Worm (Caenorhabditis elegans): ENCODE data around the gene ZC239.21.
A peak's percentile ranks its signal among the peaks of the same experiment; 100 is the strongest.
"Not testable (repeated sequence)": the region's sequence is repeated elsewhere in the genome, so short reads cannot be mapped to it uniquely, and the experiment has no call there.

The ZC239.21 gene

DNA sequence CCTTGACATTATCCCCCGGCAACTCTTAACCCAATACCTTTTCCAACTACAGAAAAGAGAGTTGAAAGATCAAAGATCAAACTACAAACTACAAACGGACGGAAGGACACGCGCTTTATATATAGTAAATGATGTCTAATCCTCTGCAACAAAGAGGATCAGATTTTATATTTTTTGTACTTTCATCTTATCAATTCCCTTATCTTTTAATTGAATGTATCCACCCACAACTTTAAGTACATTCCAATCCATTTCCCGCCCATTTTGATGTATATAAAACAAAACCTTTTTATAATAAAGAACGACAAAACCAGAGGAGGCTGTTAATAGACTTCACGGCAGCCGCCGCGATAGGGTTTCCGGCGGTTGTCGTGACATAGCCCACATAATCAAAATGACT lies 29.1 kb upstream of the ZC239.21 start, which contains the start of gene sri-40:
Gene sri-40, plus strand, starts transcription at position 301 of the 400 bp plus-strand sequence.
- TF ChIP-seq B0035.1 (tag; optimal IDR thresholded peaks at IDR 0.05); nfya-1 (tag; optimal IDR thresholded peaks at IDR 0.05; ENCODE audit: borderline replicate concordance, insufficient read depth); F37B4.10 (GFP tag; IDR thresholded peaks at IDR 0.05): not testable (repeated sequence)

DNA sequence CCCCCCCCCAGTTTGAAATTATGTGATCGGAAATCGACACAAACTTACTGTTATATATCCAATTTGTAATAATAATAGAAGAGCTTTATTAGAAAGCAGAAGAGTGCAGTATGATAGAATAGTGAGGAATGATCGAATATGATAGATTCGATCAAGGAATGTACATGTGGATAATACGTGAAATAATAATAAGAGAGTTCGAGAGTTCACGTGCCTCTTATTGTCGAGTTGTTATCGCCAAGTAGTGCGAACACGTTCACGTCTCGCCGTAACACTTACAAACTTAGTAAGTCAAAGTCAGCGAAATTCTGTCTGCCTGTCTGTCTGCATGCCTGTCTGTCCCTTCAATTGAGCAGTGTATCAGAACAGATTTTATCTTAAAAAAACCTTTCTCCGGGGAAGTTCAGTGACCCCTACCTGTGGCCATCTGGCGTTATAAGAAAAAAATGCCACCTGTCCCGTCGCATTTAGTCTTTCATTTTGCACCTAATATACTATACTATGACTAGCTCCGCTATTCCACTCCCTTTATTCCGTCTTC lies 23.4 kb upstream of the ZC239.21 start, which contains the start of the genes Y27F2A.6 and Y27F2A.8:
Gene Y27F2A.6, minus strand, starts transcription at position 101 of the 541 bp plus-strand sequence.
Gene Y27F2A.8, plus strand, starts transcription at position 491 of the 541 bp plus-strand sequence.
- not testable (repeated sequence) for TF ChIP-seq lir-1 (GFP tag; conservative IDR thresholded peaks at IDR 0.05); unc-130 (GFP tag; optimal IDR thresholded peaks at IDR 0.05); F55B11.4 (tag; optimal IDR thresholded peaks at IDR 0.05; ENCODE audit: borderline replicate concordance, insufficient read depth)

DNA sequence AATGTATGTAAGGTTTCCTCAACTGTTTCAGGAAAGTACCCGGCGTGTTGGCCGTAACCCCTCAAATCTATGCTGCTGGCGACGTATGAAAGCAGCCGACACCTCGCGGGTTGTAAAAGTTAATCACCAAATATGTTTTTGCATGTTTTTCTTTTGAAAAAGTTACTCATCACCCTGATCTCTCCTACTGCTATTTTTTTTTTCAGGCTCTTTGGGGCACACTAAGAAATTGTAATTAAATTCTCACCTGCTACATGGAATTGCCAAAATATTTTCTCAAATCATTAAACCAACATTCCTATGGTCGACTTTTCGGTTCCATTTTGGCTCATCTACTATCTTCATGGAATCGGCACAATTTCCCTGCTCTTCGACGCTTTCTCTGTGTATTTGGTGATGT lies 21.9 kb upstream of the ZC239.21 start, which contains the start of gene sri-78:
Gene sri-78, plus strand, starts transcription at position 301 of the 400 bp plus-strand sequence.
- not testable (repeated sequence) for TF ChIP-seq unc-130 (GFP tag; optimal IDR thresholded peaks at IDR 0.05); Y53G8AR.9 (GFP tag; conservative IDR thresholded peaks at IDR 0.05); cebp-1 (GFP tag; IDR thresholded peaks at IDR 0.05); cebp-1 (tag; optimal IDR thresholded peaks at IDR 0.05)

DNA sequence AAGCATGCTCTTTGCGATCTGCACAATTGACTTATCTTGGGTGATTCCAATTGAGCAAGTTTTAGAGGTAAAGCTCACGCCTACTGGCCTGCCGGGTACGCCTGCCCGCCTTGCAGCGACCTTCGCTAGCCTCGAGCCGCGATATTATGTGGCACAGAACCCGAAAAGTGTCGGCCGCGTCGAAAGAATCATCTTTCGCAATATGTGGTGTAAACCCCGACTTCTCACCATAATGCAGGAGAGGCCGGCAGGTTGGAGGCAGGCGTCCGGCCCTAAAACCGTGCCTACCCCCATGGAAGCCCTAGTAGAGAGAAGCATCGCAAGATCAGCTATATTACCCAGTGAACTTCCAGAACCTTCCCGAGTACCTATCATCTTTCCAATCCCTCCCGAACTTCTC lies 20.9 kb upstream of the ZC239.21 start:
- TF ChIP-seq zfh-2 (GFP tag; conservative IDR thresholded peaks at IDR 0.05), result peak; percentile 67
- no peak for TF ChIP-seq mes-4 (tag; optimal IDR thresholded peaks at IDR 0.05)

DNA sequence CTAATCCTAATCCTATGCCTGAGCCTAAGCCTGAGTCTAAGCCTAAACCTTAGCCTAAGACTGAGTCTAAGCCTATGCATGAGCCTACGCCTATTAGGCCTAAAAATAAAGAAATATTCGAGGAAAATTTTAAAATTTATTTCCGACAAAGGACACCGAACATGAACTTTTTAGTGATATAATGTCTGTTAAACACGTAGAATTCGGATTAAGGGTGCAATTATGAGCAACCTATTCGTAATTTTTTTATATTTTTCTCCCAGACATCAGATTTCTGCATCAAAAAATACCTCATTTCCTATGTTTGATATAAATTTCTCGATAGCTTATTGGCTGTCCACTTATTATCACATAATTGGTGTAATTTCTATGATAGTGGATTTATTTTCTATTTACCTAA lies 17.7 kb upstream of the ZC239.21 start, which contains the start of gene Y27F2A.11:
Gene Y27F2A.11, plus strand, starts transcription at position 301 of the 400 bp plus-strand sequence.
- TF ChIP-seq die-1 (tag; optimal IDR thresholded peaks at IDR 0.05); rcor-1 (GFP tag; IDR thresholded peaks at IDR 0.05); C17E4.6 (GFP tag; IDR thresholded peaks at IDR 0.05): not testable (repeated sequence)

DNA sequence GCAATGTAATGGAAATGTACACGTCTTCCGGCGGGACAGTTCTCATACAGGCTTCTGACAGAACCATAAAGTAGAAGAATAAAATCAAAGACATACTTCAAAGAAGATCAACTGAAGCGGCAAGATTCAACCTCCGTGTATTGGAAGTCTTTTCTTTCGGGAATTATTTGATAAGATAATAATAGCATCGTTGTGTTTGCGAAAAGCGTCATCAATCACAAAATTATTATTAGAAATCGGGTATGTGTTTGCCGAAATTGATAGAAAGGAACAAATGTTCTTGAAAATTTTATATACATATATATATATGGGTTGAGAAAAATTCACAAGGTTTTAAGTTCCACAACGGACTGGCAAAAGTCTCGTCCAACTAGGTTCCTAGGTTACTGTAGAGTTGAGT lies 15.2 kb upstream of the ZC239.21 start, which contains the start of gene Y27F2A.9:
Gene Y27F2A.9, minus strand, starts transcription at position 101 of the 400 bp plus-strand sequence.
- TF ChIP-seq repo-1 (tag; optimal IDR thresholded peaks at IDR 0.05); aptf-2 (GFP tag; conservative IDR thresholded peaks at IDR 0.05); cebp-1 (GFP tag; IDR thresholded peaks at IDR 0.05); cebp-1 (tag; optimal IDR thresholded peaks at IDR 0.05): not testable (repeated sequence)

DNA sequence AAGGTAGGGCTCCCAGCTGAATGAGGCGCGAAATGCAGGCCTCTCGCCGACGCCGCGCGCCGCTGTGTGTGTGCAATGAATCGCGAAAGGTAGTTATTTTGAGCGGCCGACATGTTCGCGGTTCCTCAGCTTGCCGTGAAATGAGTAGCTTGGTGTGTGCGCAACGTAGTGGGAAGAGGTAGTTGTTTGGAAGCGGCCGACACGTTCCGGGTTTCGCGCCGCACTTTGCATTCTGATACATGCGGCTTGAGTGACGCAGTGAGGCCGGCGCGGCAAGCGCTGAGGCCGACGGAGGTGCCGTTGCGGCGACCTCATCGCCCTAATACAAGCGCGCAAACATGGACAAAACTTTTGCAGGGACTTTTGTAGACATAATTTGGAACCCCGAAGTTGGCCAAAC lies 11.0 kb upstream of the ZC239.21 start:
- no peak for TF ChIP-seq snpc-4 (GFP tag; optimal IDR thresholded peaks at IDR 0.05)
- TF ChIP-seq snpc-4 (tag; optimal IDR thresholded peaks at IDR 0.05), result peak in 1 of 4 experiments; percentile 68
- peak; percentile 69; the same call in 1 of the 2 replicates for TF ChIP-seq zfh-2 (GFP tag; conservative IDR thresholded peaks at IDR 0.05)
- TF ChIP-seq somi-1 (GFP tag; optimal IDR thresholded peaks at IDR 0.05), result no peak
- no peak for TF ChIP-seq Y67H2A.10 (GFP tag; conservative IDR thresholded peaks at IDR 0.05)
- TF ChIP-seq egl-18 (GFP tag; IDR thresholded peaks at IDR 0.05), result no peak
- TF ChIP-seq nfya-2 (GFP tag; IDR thresholded peaks at IDR 0.05), result no peak

DNA sequence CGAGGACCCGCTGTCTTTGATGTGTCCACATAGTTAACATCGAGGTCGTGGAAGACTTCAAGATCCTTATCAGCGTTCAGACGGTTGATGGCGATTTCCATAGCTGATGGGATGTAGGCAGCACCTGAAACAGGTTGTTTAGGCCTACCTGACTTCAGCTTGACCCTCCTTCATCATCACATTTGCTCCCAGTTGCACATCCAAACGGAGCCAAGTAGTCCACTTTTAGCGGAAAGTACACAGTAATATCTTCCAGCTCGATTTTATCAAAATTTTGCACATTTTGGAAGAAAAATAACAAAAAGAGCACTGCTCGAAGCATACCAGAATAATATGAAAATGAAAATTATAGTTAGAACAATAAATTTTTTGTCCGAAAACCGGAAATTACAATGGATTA lies 9.8 kb upstream of the ZC239.21 start, which contains the start of gene gcy-15:
Gene gcy-15, minus strand, starts transcription at position 101 of the 400 bp plus-strand sequence.
- TF ChIP-seq lin-26 (GFP tag; IDR thresholded peaks at IDR 0.05), result no peak
- TF ChIP-seq ceh-91 (GFP tag; IDR thresholded peaks at IDR 0.05), result no peak
- TF ChIP-seq him-1 (tag; optimal IDR thresholded peaks at IDR 0.05), result no peak
- no peak for TF ChIP-seq ceh-40 (GFP tag; IDR thresholded peaks at IDR 0.05)
- TF ChIP-seq nhr-27 (tag; optimal IDR thresholded peaks at IDR 0.05), result no peak
- TF ChIP-seq tlf-1 (GFP tag; optimal IDR thresholded peaks at IDR 0.05), result no peak
- TF ChIP-seq mel-28 (tag; optimal IDR thresholded peaks at IDR 0.05; ENCODE audit: borderline replicate concordance), result no peak
- no peak for TF ChIP-seq somi-1 (GFP tag; optimal IDR thresholded peaks at IDR 0.05)
- no peak for TF ChIP-seq snpc-4 (GFP tag; optimal IDR thresholded peaks at IDR 0.05)
- no peak for TF ChIP-seq snpc-4 (tag; optimal IDR thresholded peaks at IDR 0.05)
- no peak for TF ChIP-seq ztf-28 (GFP tag; IDR thresholded peaks at IDR 0.05)
- no peak for TF ChIP-seq aptf-3 (GFP tag; IDR thresholded peaks at IDR 0.05)
- TF ChIP-seq die-1 (tag; optimal IDR thresholded peaks at IDR 0.05), result no peak
- TF ChIP-seq snpc-1.1 (tag; optimal IDR thresholded peaks at IDR 0.05; ENCODE audit: insufficient read depth), result no peak
- no peak for TF ChIP-seq B0336.3 (GFP tag; IDR thresholded peaks at IDR 0.05)
- TF ChIP-seq F55B11.4 (tag; optimal IDR thresholded peaks at IDR 0.05; ENCODE audit: borderline replicate concordance, insufficient read depth), result no peak
